Fruit fly (Drosophila melanogaster): Measurements from ENCODE around the gene CG4617.

dm6 chrX:7152851-7153250 is 48.6 kb upstream of the CG4617 start:
- no peak for TF ChIP-seq CG11294 (GFP tag; IDR thresholded peaks at IDR 0.05)
- no peak for TF ChIP-seq achi (GFP tag; optimal IDR thresholded peaks at IDR 0.05)
- no peak for TF ChIP-seq CG6276 (GFP tag; optimal IDR thresholded peaks at IDR 0.05)
- TF ChIP-seq Hr38 (GFP tag; optimal IDR thresholded peaks at IDR 0.05), result no peak
- no peak for TF ChIP-seq net (GFP tag; optimal IDR thresholded peaks at IDR 0.05)
- TF ChIP-seq CG10669 (GFP tag; optimal IDR thresholded peaks at IDR 0.05), result no peak
- no peak for TF ChIP-seq Ets21C (GFP tag; optimal IDR thresholded peaks at IDR 0.05)
- TF ChIP-seq CG1621 (tag; optimal IDR thresholded peaks at IDR 0.05), result no peak

All from whole organism, prepupa.